Worm (Caenorhabditis elegans) whole organism, late embryonic: ENCODE measurements around the gene nhr-166.

Experiments used
- K09A11.1 ChIP-seq: sonication (generic microtip); optimal IDR thresholded peaks from 2 replicates; lab custom pipeline; 2017; ENCODE audit warnings: antibody characterized with exemption, mild to moderate bottlenecking, missing genetic modification characterization, missing compliant biosample characterization; ENCODE audit not compliant: insufficient read depth
- T23F11.4 ChIP-seq: fragments of 200-800 bp; sonication (Bioruptor generic); optimal IDR thresholded peaks from 2 replicates; lab custom pipeline; 2018; ENCODE audit warnings: mild to moderate bottlenecking, missing genetic modification characterization, missing compliant biosample characterization
- Y22D7AL.16 ChIP-seq: sonication (generic microtip); optimal IDR thresholded peaks from 2 replicates; lab custom pipeline; 2016; ENCODE audit warnings: missing genetic modification characterization, missing compliant biosample characterization
- ahr-1 ChIP-seq: sonication (generic microtip); optimal IDR thresholded peaks from 2 replicates; lab custom pipeline; 2016; ENCODE audit warnings: missing genetic modification characterization, missing compliant biosample characterization
- ama-1 ChIP-seq: fragments of 150-350 bp; optimal IDR thresholded peaks from 2 replicates; lab custom pipeline; 2014
- ceh-18 ChIP-seq: sonication (generic microtip); optimal IDR thresholded peaks from 2 replicates; lab custom pipeline; 2016; ENCODE audit warnings: missing genetic modification characterization, missing compliant biosample characterization
- ceh-2 ChIP-seq: sonication (generic microtip); optimal IDR thresholded peaks from 2 replicates; lab custom pipeline; 2016; ENCODE audit warnings: missing genotype, missing genetic modification characterization, missing compliant biosample characterization
- ceh-30 ChIP-seq: fragments of 150-350 bp; optimal IDR thresholded peaks from 2 replicates; lab custom pipeline; 2014; ENCODE audit warnings: missing biosample characterization, missing genetic modification characterization
- ceh-31 ChIP-seq: sonication (generic microtip); optimal IDR thresholded peaks from 2 replicates; lab custom pipeline; 2016; ENCODE audit warnings: missing genetic modification characterization, missing compliant biosample characterization
- ceh-34 ChIP-seq: sonication (generic microtip); optimal IDR thresholded peaks from 2 replicates; lab custom pipeline; 2016; ENCODE audit warnings: mild to moderate bottlenecking, missing genetic modification characterization, missing compliant biosample characterization
- ceh-45 ChIP-seq: fragments of 200-800 bp; sonication (Bioruptor generic); IDR thresholded peaks from 2 replicates; pipeline ENCODE4 v1.3.6; 2022; ENCODE audit warnings: missing genetic modification reagents, missing genetic modification characterization, missing compliant biosample characterization
- ceh-48 ChIP-seq: sonication (generic microtip); optimal IDR thresholded peaks from 2 replicates; lab custom pipeline; 2016; ENCODE audit warnings: missing genetic modification characterization, inconsistent platforms, missing compliant biosample characterization
- ceh-6 ChIP-seq: fragments of 200-800 bp; sonication (Bioruptor generic); optimal IDR thresholded peaks from 2 replicates; lab custom pipeline; 2018; ENCODE audit warnings: mild to moderate bottlenecking, missing genetic modification characterization, missing compliant biosample characterization
- elt-2 ChIP-seq: sonication (generic microtip); optimal IDR thresholded peaks from 2 replicates; lab custom pipeline; 2016; ENCODE audit warnings: missing genetic modification reagents, missing genetic modification characterization, missing compliant biosample characterization
- elt-4 ChIP-seq: sonication (generic microtip); optimal IDR thresholded peaks from 2 replicates; lab custom pipeline; 2016; ENCODE audit warnings: missing genetic modification characterization, missing compliant biosample characterization
- fax-1 ChIP-seq: sonication (generic microtip); optimal IDR thresholded peaks from 2 replicates; lab custom pipeline; 2016; ENCODE audit warnings: missing genotype, missing genetic modification characterization, missing compliant biosample characterization
- fkh-6 ChIP-seq: sonication (generic microtip); optimal IDR thresholded peaks from 2 replicates; lab custom pipeline; 2016; ENCODE audit warnings: missing genetic modification characterization, missing compliant biosample characterization
- gmeb-2 ChIP-seq: sonication (generic microtip); optimal IDR thresholded peaks from 2 replicates; lab custom pipeline; 2016; ENCODE audit warnings: missing genetic modification characterization, inconsistent platforms, missing compliant biosample characterization
- hlh-13 ChIP-seq: fragments of 200-800 bp; sonication (Bioruptor generic); optimal IDR thresholded peaks from 2 replicates; lab custom pipeline; 2018; ENCODE audit warnings: mild to moderate bottlenecking, missing genetic modification characterization, missing compliant biosample characterization
- hlh-30 ChIP-seq: sonication (generic microtip); optimal IDR thresholded peaks from 2 replicates; lab custom pipeline; 2017; ENCODE audit warnings: antibody characterized with exemption, missing genetic modification characterization, missing compliant biosample characterization; ENCODE audit not compliant: insufficient read depth
- hlh-6 ChIP-seq: sonication (generic microtip); optimal IDR thresholded peaks from 2 replicates; lab custom pipeline; 2016; ENCODE audit warnings: missing genotype, missing genetic modification characterization, missing compliant biosample characterization
- hlh-8 ChIP-seq: sonication (generic microtip); optimal IDR thresholded peaks from 2 replicates; lab custom pipeline; 2016; ENCODE audit warnings: missing genotype, missing genetic modification characterization, missing compliant biosample characterization
- lin-11 ChIP-seq: fragments of 200-800 bp; sonication (Bioruptor generic); optimal IDR thresholded peaks from 2 replicates; lab custom pipeline; 2018; ENCODE audit warnings: mild to moderate bottlenecking, missing genetic modification characterization, missing compliant biosample characterization
- madf-2 ChIP-seq: sonication (generic microtip); optimal IDR thresholded peaks from 2 replicates; lab custom pipeline; 2017; ENCODE audit warnings: missing genetic modification characterization, missing compliant biosample characterization
- mec-3 ChIP-seq: sonication (generic microtip); optimal IDR thresholded peaks from 2 replicates; lab custom pipeline; 2016; ENCODE audit warnings: borderline replicate concordance, missing genetic modification characterization, missing compliant biosample characterization
- nfya-1 ChIP-seq: sonication (generic microtip); optimal IDR thresholded peaks from 2 replicates; lab custom pipeline; 2017; ENCODE audit warnings: missing genetic modification characterization, mild to moderate bottlenecking, missing compliant biosample characterization, antibody characterized with exemption, moderate library complexity
- pat-9 ChIP-seq: fragments of 200-800 bp; sonication (Bioruptor generic); optimal IDR thresholded peaks from 2 replicates; lab custom pipeline; 2018; ENCODE audit warnings: mild to moderate bottlenecking, missing genetic modification characterization, moderate library complexity, missing compliant biosample characterization
- pha-2 ChIP-seq: sonication (generic microtip); optimal IDR thresholded peaks from 2 replicates; lab custom pipeline; 2017; ENCODE audit warnings: mild to moderate bottlenecking, missing genetic modification characterization, missing compliant biosample characterization
- pha-4 ChIP-seq: fragments of 150-350 bp; optimal IDR thresholded peaks from 2 replicates; lab custom pipeline; 2018; ENCODE audit warnings: missing biosample characterization, missing genetic modification reagents, missing genetic modification characterization
- pqm-1 ChIP-seq: sonication (generic microtip); optimal IDR thresholded peaks from 2 replicates; lab custom pipeline; 2016; ENCODE audit warnings: missing genetic modification characterization, missing compliant biosample characterization
- pros-1 ChIP-seq: fragments of 150-350 bp; optimal IDR thresholded peaks from 2 replicates; lab custom pipeline; 2014; ENCODE audit warnings: missing biosample characterization, missing genetic modification reagents, missing genetic modification characterization
- rnt-1 ChIP-seq: sonication (generic microtip); optimal IDR thresholded peaks from 2 replicates; lab custom pipeline; 2016; ENCODE audit warnings: missing genetic modification characterization, missing compliant biosample characterization
- sdc-2 ChIP-seq: sonication (generic microtip); optimal IDR thresholded peaks from 2 replicates; lab custom pipeline; 2016; ENCODE audit warnings: missing genotype, missing genetic modification characterization, missing compliant biosample characterization
- sox-2 ChIP-seq: fragments of 200-800 bp; sonication (Bioruptor generic); IDR thresholded peaks from 2 replicates; pipeline ENCODE4 v1.3.6; 2022; ENCODE audit warnings: missing genetic modification reagents, missing genetic modification characterization, missing compliant biosample characterization
- sox-4 ChIP-seq: sonication (generic microtip); optimal IDR thresholded peaks from 2 replicates; lab custom pipeline; 2017; ENCODE audit warnings: mild to moderate bottlenecking, missing genetic modification characterization, inconsistent platforms, missing compliant biosample characterization
- tbx-2 ChIP-seq: sonication (generic microtip); optimal IDR thresholded peaks from 2 replicates; lab custom pipeline; 2016; ENCODE audit warnings: missing genetic modification characterization, missing compliant biosample characterization
- ttx-3 ChIP-seq: sonication (generic microtip); optimal IDR thresholded peaks from 2 replicates; lab custom pipeline; 2016; ENCODE audit warnings: missing genetic modification reagents, missing genetic modification characterization, missing compliant biosample characterization
- zip-5 ChIP-seq: sonication (generic microtip); optimal IDR thresholded peaks from 2 replicates; lab custom pipeline; 2016; ENCODE audit warnings: missing genetic modification characterization, missing compliant biosample characterization

Gene nhr-166

DNA sequence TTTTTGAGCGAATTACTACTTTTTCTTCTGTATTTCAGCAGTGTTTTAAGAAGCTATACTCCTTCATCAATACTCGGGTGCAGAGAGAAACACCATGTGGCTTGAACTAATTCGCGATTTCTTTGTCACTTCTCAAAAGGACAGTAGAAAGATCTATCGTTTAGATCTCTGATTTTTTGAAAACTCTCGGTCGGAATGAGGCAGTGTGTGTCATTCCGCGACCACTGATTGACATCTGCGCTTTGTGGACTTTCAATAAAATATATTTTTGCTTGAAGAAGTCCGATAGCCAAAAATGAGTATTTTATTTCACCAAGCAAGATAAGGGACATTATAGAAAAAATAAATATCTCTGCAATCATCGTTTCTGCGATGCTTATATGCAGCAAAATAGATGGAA, 18.0 kb upstream of the nhr-166 start:
- no peak for TF ChIP-seq pha-2 (tag; lab: Kevin White, UChicago)
- no peak for TF ChIP-seq pat-9 (tag; lab: Kevin White, UChicago)
- TF ChIP-seq elt-2 = no peak
- no peak for TF ChIP-seq madf-2 (tag; lab: Kevin White, UChicago)
- TF ChIP-seq pha-4 = no peak
- TF ChIP-seq hlh-30 (tag; lab: Kevin White, UChicago) = no peak
- TF ChIP-seq ahr-1 (tag; lab: Kevin White, UChicago) = no peak
- no peak for TF ChIP-seq ceh-48 (tag; lab: Kevin White, UChicago)
- TF ChIP-seq sox-2 (GFP tag; lab: Robert Waterston, UW) = no peak
- no peak for TF ChIP-seq ttx-3

DNA sequence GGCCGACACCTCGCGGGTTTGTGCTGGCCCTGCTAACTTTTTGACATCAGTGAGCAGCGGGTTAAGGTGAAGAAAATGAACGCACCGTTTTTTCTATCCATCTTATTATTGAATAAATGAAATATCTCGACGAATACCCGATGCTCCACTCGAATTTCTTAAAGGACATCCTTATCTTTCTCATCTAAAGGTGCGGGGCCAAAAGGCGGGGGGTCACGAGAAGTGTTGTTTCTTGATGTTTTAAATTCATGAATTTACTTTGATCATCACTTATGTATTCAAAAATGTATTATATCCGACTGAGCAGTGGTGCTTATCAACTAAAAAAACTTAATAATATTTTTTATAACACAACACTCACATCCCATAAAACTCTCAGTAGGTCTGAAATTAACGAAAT, 15.4 kb upstream of the nhr-166 start, which contains the start of gene nhr-261:
Gene nhr-261, minus strand, starts transcription at position 101 of the 400 bp plus-strand sequence.
- TF ChIP-seq K09A11.1 (tag; lab: Kevin White, UChicago) = no peak
- no peak for TF ChIP-seq gmeb-2 (tag; lab: Kevin White, UChicago)
- TF ChIP-seq lin-11 (tag; lab: Kevin White, UChicago) = no peak
- no peak for TF ChIP-seq sox-4 (tag; lab: Kevin White, UChicago)
- TF ChIP-seq sdc-2 (tag; lab: Kevin White, UChicago) = no peak
- TF ChIP-seq pha-4 = no peak
- TF ChIP-seq T23F11.4 = no peak
- no peak for TF ChIP-seq ceh-30 (tag; lab: Kevin White, UChicago)
- no peak for TF ChIP-seq ceh-2
- no peak for TF ChIP-seq madf-2 (tag; lab: Kevin White, UChicago)
- TF ChIP-seq hlh-8 (tag; lab: Kevin White, UChicago) = no peak
- no peak for TF ChIP-seq pros-1 (tag; lab: Kevin White, UChicago)
- TF ChIP-seq fkh-6 (tag; lab: Kevin White, UChicago) = no peak
- TF ChIP-seq, all 69 proteins: peak for 0

ce11 chrII:3869601-3870000, 10.4 kb upstream of the nhr-166 start, which contains the start of gene oac-10:
Gene oac-10 (plus strand): TSS chrII:3869901.
- TF ChIP-seq ceh-45 (GFP tag; lab: Robert Waterston, UW) (no peak), ceh-30 (tag; lab: Kevin White, UChicago) (no peak), fax-1 (no peak), hlh-30 (tag; lab: Kevin White, UChicago) (no peak), pha-2 (tag; lab: Kevin White, UChicago) (no peak), zip-5 (tag; lab: Kevin White, UChicago) (no peak), ceh-6 (GFP tag; lab: Kevin White, UChicago) (no peak), tbx-2 (tag; lab: Kevin White, UChicago) (no peak)
- TF ChIP-seq, all 69 proteins: peak for 0

DNA sequence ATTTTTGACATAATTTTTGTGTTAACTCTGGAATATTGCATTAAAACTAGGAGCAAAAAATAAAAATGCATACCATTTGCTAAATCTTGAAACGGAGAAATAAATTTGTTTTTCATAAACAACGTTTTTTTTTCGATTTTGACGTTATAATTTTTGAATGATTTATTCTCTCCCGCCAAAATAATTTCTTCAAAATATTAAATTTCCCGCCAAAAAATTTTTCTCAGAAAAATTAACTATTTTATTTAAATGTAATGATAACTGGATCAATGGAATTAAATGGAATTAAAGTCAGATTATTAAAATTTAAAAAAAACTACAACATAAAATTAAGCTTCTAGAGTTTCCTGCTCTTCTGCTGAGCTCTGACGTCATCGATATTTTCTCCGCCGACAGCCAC, 2.9 kb upstream of the nhr-166 start, which contains the start of gene nep-3:
Gene nep-3, minus strand, starts transcription at position 101 of the 400 bp plus-strand sequence.
- TF ChIP-seq elt-4 (tag; lab: Kevin White, UChicago) (no peak), hlh-6 (no peak), sox-4 (tag; lab: Kevin White, UChicago) (no peak), ceh-18 (tag; lab: Kevin White, UChicago) (no peak), lin-11 (tag; lab: Kevin White, UChicago) (no peak), ceh-2 (no peak), ttx-3 (no peak), pqm-1 (tag; lab: Kevin White, UChicago) (no peak), ceh-31 (no peak), Y22D7AL.16 (no peak), madf-2 (tag; lab: Kevin White, UChicago) (no peak), hlh-8 (tag; lab: Kevin White, UChicago) (no peak), hlh-13 (GFP tag; lab: Kevin White, UChicago) (no peak), ceh-34 (tag; lab: Kevin White, UChicago) (no peak), ama-1 (lab: Kevin White, UChicago) (no peak), K09A11.1 (tag; lab: Kevin White, UChicago) (no peak), T23F11.4 (no peak), rnt-1 (no peak), mec-3 (tag; lab: Kevin White, UChicago) (no peak), nfya-1 (tag; lab: Kevin White, UChicago) (no peak)
